Fruit fly (Drosophila melanogaster): ENCODE measurements around the gene Ipp.

The Ipp gene

dm6 chr3R:14007550-14007949 is 49.0 kb downstream of the Ipp start (continued):
- TF ChIP-seq bsh (GFP tag; optimal IDR thresholded peaks at IDR 0.05) (peak in 1 of 2 experiments; percentile 9), dimm (GFP tag; IDR thresholded peaks at IDR 0.05) (no peak), MESR4 (GFP tag; optimal IDR thresholded peaks at IDR 0.05) (no peak), Doc3 (GFP tag; IDR thresholded peaks at IDR 0.05; ENCODE audit: partially characterized antibody) (no peak), CG8944 (GFP tag; optimal IDR thresholded peaks at IDR 0.05) (no peak), CG15073 (GFP tag; optimal IDR thresholded peaks at IDR 0.05) (no peak), CG4730 (GFP tag; IDR thresholded peaks at IDR 0.05) (no peak), sob (GFP tag; IDR thresholded peaks at IDR 0.05) (no peak), lilli (GFP tag; optimal IDR thresholded peaks at IDR 0.05) (no peak), CG32532 (GFP tag; IDR thresholded peaks at IDR 0.05) (no peak), CG9817 (tag; optimal IDR thresholded peaks at IDR 0.05) (no peak), sd (tag; optimal IDR thresholded peaks at IDR 0.05) (no peak), CG14710 (tag; optimal IDR thresholded peaks at IDR 0.05) (peak; percentile 54), tap (tag; optimal IDR thresholded peaks at IDR 0.05) (no peak), chn (GFP tag; optimal IDR thresholded peaks at IDR 0.05) (no peak), CG16813 (GFP tag; IDR thresholded peaks at IDR 0.05; ENCODE audit: partially characterized antibody) (no peak), dmrt11E (tag; optimal IDR thresholded peaks at IDR 0.05) (peak; percentile 31), crol (GFP tag; IDR thresholded peaks at IDR 0.05) (0 out of 2 replicates have a peak, but pooled peaks have one; percentile 7), CG10462 (GFP tag; optimal IDR thresholded peaks at IDR 0.05) (no peak), E2f2 (GFP tag; IDR thresholded peaks at IDR 0.05) (no peak), mld (GFP tag; IDR thresholded peaks at IDR 0.05; ENCODE audit: partially characterized antibody) (no peak), CG1602 (GFP tag; optimal IDR thresholded peaks at IDR 0.05) (no peak), Hey (tag; optimal IDR thresholded peaks at IDR 0.05) (no peak), ATbp (GFP tag; optimal IDR thresholded peaks at IDR 0.05) (peak; percentile 21), CG13296 (GFP tag; optimal IDR thresholded peaks at IDR 0.05) (no peak), B-H2 (GFP tag; optimal IDR thresholded peaks at IDR 0.05) (no peak), CG8089 (GFP tag; optimal IDR thresholded peaks at IDR 0.05) (no peak), H15 (GFP tag; IDR thresholded peaks at IDR 0.05) (no peak), Pdp1 (GFP tag; optimal IDR thresholded peaks at IDR 0.05) (no peak), al (GFP tag; IDR thresholded peaks at IDR 0.05) (no peak), vfl (GFP tag; optimal IDR thresholded peaks at IDR 0.05) (no peak), sug (tag; optimal IDR thresholded peaks at IDR 0.05) (no peak), CG7372 (GFP tag; IDR thresholded peaks at IDR 0.05) (no peak), CG13287 (GFP tag; IDR thresholded peaks at IDR 0.05; ENCODE audit: partially characterized antibody) (no peak), disco-r (GFP tag; optimal IDR thresholded peaks at IDR 0.05) (no peak), ems (GFP tag; optimal IDR thresholded peaks at IDR 0.05) (no peak), usp (GFP tag; optimal IDR thresholded peaks at IDR 0.05) (no peak), Gsc (GFP tag; IDR thresholded peaks at IDR 0.05) (no peak), Poxn (GFP tag; IDR thresholded peaks at IDR 0.05) (no peak), CG10209 (GFP tag; optimal IDR thresholded peaks at IDR 0.05) (no peak), cg (GFP tag; optimal IDR thresholded peaks at IDR 0.05) (no peak), CG6654 (GFP tag; optimal IDR thresholded peaks at IDR 0.05) (no peak), Scr (GFP tag; IDR thresholded peaks at IDR 0.05; ENCODE audit: partially characterized antibody) (no peak), Blimp-1 (GFP tag; optimal IDR thresholded peaks at IDR 0.05) (peak; percentile 44), CG31441 (GFP tag; IDR thresholded peaks at IDR 0.05) (no peak), luna (GFP tag; optimal IDR thresholded peaks at IDR 0.05) (no peak), CG4282 (GFP tag; optimal IDR thresholded peaks at IDR 0.05) (no peak), ssp (GFP tag; IDR thresholded peaks at IDR 0.05) (no peak), psq (GFP tag; optimal IDR thresholded peaks at IDR 0.05) (no peak), sc (optimal IDR thresholded peaks at IDR 0.05) (no peak), sc (GFP tag; optimal IDR thresholded peaks at IDR 0.05) (no peak), CG15479 (GFP tag; optimal IDR thresholded peaks at IDR 0.05) (no peak)
